Worm (Caenorhabditis elegans): ENCODE measurements around the gene sms-2.
A peak's percentile ranks its signal among the peaks of the same experiment; 100 is the strongest.

Gene sms-2

ce11 chrX:974499-975235, 26.0 kb upstream of the sms-2 start, which contains the start of gene vps-45 (continued):
- TF ChIP-seq lsy-12 (tag; optimal IDR thresholded peaks at IDR 0.05) (no peak), jun-1 (tag; optimal IDR thresholded peaks at IDR 0.05) (no peak), nhr-25 (tag; optimal IDR thresholded peaks at IDR 0.05) (no peak), egl-27 (tag; optimal IDR thresholded peaks at IDR 0.05) (no peak), pha-4 (tag; optimal IDR thresholded peaks at IDR 0.05) (peak; percentile 53), snpc-4 (tag; optimal IDR thresholded peaks at IDR 0.05) (peak; percentile 61), fos-1 (tag; optimal IDR thresholded peaks at IDR 0.05) (no peak), mml-1 (tag; optimal IDR thresholded peaks at IDR 0.05) (no peak), sea-2 (GFP tag; optimal IDR thresholded peaks at IDR 0.05) (no peak), egl-5 (tag; optimal IDR thresholded peaks at IDR 0.05) (no peak), unc-39 (tag; optimal IDR thresholded peaks at IDR 0.05) (no peak), lin-15B (tag; optimal IDR thresholded peaks at IDR 0.05) (peak; percentile 32), ceh-16 (tag; optimal IDR thresholded peaks at IDR 0.05) (no peak), pqm-1 (tag; optimal IDR thresholded peaks at IDR 0.05) (peak; percentile 7), ztf-4 (tag; optimal IDR thresholded peaks at IDR 0.05) (no peak), ceh-82 (tag; optimal IDR thresholded peaks at IDR 0.05) (no peak), nhr-43 (tag; optimal IDR thresholded peaks at IDR 0.05; ENCODE audit: poor library complexity, severe bottlenecking) (no peak)

- no peak for TF ChIP-seq ceh-82 (tag; optimal IDR thresholded peaks at IDR 0.05)
- no peak for TF ChIP-seq eor-1 (tag; optimal IDR thresholded peaks at IDR 0.05)
- TF ChIP-seq nhr-11 (tag; optimal IDR thresholded peaks at IDR 0.05), result no peak
- no peak for TF ChIP-seq fkh-10 (GFP tag; optimal IDR thresholded peaks at IDR 0.05)
- no peak for TF ChIP-seq jun-1 (tag; optimal IDR thresholded peaks at IDR 0.05)
- no peak for TF ChIP-seq nhr-25 (tag; optimal IDR thresholded peaks at IDR 0.05)
Measured at ce11 chrX:970072-970471, 21.4 kb upstream of the sms-2 start, which contains the start of gene C44C1.6. TSS of gene C44C1.6 (minus strand) at chrX:970270.

ce11 chrX:963171-963570, 14.5 kb upstream of the sms-2 start, which contains the start of gene ncs-1:
TSS of gene ncs-1 (minus strand) at chrX:963271.
- no peak for TF ChIP-seq jun-1 (tag; optimal IDR thresholded peaks at IDR 0.05)
- TF ChIP-seq pqm-1 (tag; optimal IDR thresholded peaks at IDR 0.05), result no peak
- no peak for TF ChIP-seq nhr-76 (tag; optimal IDR thresholded peaks at IDR 0.05)
- no peak for TF ChIP-seq snpc-4 (tag; optimal IDR thresholded peaks at IDR 0.05)
- no peak for TF ChIP-seq nhr-67 (tag; optimal IDR thresholded peaks at IDR 0.05)
- TF ChIP-seq skn-1 (tag; optimal IDR thresholded peaks at IDR 0.05), result no peak
- TF ChIP-seq lin-15B (tag; optimal IDR thresholded peaks at IDR 0.05), result no peak
- TF ChIP-seq elt-1 (tag; optimal IDR thresholded peaks at IDR 0.05), result no peak
- no peak for TF ChIP-seq mml-1 (tag; optimal IDR thresholded peaks at IDR 0.05)
- TF ChIP-seq sea-2 (GFP tag; optimal IDR thresholded peaks at IDR 0.05), result no peak
- no peak for TF ChIP-seq nhr-12 (tag; optimal IDR thresholded peaks at IDR 0.05)
- TF ChIP-seq ceh-16 (tag; optimal IDR thresholded peaks at IDR 0.05), result no peak
- TF ChIP-seq ama-1 (optimal IDR thresholded peaks at IDR 0.05), result no peak
- no peak for TF ChIP-seq ztf-11 (tag; optimal IDR thresholded peaks at IDR 0.05)
- no peak for TF ChIP-seq fkh-10 (GFP tag; optimal IDR thresholded peaks at IDR 0.05)
- TF ChIP-seq elt-3 (tag; optimal IDR thresholded peaks at IDR 0.05), result no peak
- no peak for TF ChIP-seq ZK546.5 (tag; optimal IDR thresholded peaks at IDR 0.05)

- TF ChIP-seq fkh-10 (GFP tag; optimal IDR thresholded peaks at IDR 0.05) (no peak), elt-3 (tag; optimal IDR thresholded peaks at IDR 0.05) (no peak), nfya-1 (tag; optimal IDR thresholded peaks at IDR 0.05; ENCODE audit: insufficient read depth) (no peak), unc-39 (tag; optimal IDR thresholded peaks at IDR 0.05) (no peak), nhr-237 (tag; optimal IDR thresholded peaks at IDR 0.05) (no peak), snpc-4 (tag; optimal IDR thresholded peaks at IDR 0.05) (no peak), fkh-2 (tag; optimal IDR thresholded peaks at IDR 0.05) (no peak), nhr-67 (tag; optimal IDR thresholded peaks at IDR 0.05) (no peak), lin-15B (tag; optimal IDR thresholded peaks at IDR 0.05) (no peak)
Measured at ce11 chrX:960139-960538, 11.5 kb upstream of the sms-2 start.

- TF ChIP-seq hmg-11 (tag; optimal IDR thresholded peaks at IDR 0.05) (no peak), lin-39 (tag; optimal IDR thresholded peaks at IDR 0.05) (no peak), nhr-77 (tag; optimal IDR thresholded peaks at IDR 0.05) (no peak), mml-1 (tag; optimal IDR thresholded peaks at IDR 0.05) (no peak), fos-1 (tag; optimal IDR thresholded peaks at IDR 0.05) (no peak), egl-5 (tag; optimal IDR thresholded peaks at IDR 0.05) (no peak), tbx-2 (tag; optimal IDR thresholded peaks at IDR 0.05) (no peak), fkh-10 (GFP tag; optimal IDR thresholded peaks at IDR 0.05) (no peak), lin-15B (tag; optimal IDR thresholded peaks at IDR 0.05) (no peak), snpc-4 (tag; optimal IDR thresholded peaks at IDR 0.05) (no peak), nhr-43 (tag; optimal IDR thresholded peaks at IDR 0.05; ENCODE audit: poor library complexity, severe bottlenecking) (no peak)
Measured at ce11 chrX:957581-957980, 8.9 kb upstream of the sms-2 start, which contains the start of gene chil-10. TSS of gene chil-10 (plus strand) at chrX:957881.

All from whole organism, L3 larva.